Worm (Caenorhabditis elegans) whole organism, L4 larva: Measurements from ENCODE around the gene T01G5.6.
"Not testable (repeated sequence)": the region's sequence is repeated elsewhere in the genome, so short reads cannot be mapped to it uniquely, and the experiment has no call there.

Experiments
- D1046.2 ChIP-seq: fragments of 200-800 bp; sonication (Bioruptor generic); IDR thresholded peaks from 2 replicates; pipeline ENCODE4 v1.3.6; 2022; ENCODE audit warnings: missing genetic modification characterization, missing compliant biosample characterization
- F37D6.2 ChIP-seq: sonication (generic microtip); optimal IDR thresholded peaks from 2 replicates; lab custom pipeline; 2016; ENCODE audit warnings: mild to moderate bottlenecking, missing genetic modification characterization, missing compliant biosample characterization
- F49E8.2 ChIP-seq: sonication (generic microtip); optimal IDR thresholded peaks from 2 replicates; lab custom pipeline; 2016; ENCODE audit warnings: missing compliant biosample characterization, mild to moderate bottlenecking, missing genetic modification characterization, borderline replicate concordance
- Y48G9A.11 ChIP-seq: fragments of 200-800 bp; sonication (Bioruptor generic); IDR thresholded peaks from 2 replicates; pipeline ENCODE4 v1.3.6; 2022; ENCODE audit warnings: missing genetic modification reagents, missing genetic modification characterization, missing compliant biosample characterization
- Y75B8A.6 ChIP-seq: fragments of 200-800 bp; sonication (Bioruptor generic); IDR thresholded peaks from 2 replicates; pipeline ENCODE4 v1.3.6; 2022; ENCODE audit warnings: missing genetic modification reagents, missing genetic modification characterization, missing compliant biosample characterization
- ZK337.2 ChIP-seq: fragments of 200-800 bp; sonication (Bioruptor generic); IDR thresholded peaks from 2 replicates; pipeline ENCODE4 v1.3.6; 2022; ENCODE audit warnings: missing genetic modification reagents, missing genetic modification characterization, missing compliant biosample characterization
- ama-1 ChIP-seq: fragments of 150-350 bp; optimal IDR thresholded peaks from 2 replicates; lab custom pipeline; 2014; ENCODE audit warnings: inconsistent platforms, mixed read lengths
- arid-1 ChIP-seq: fragments of 200-800 bp; sonication (Bioruptor generic); conservative IDR thresholded peaks from 2 replicates; pipeline ENCODE4 v1.3.6; 2022; ENCODE audit warnings: missing genetic modification reagents, missing genetic modification characterization, missing compliant biosample characterization
- ceh-32 ChIP-seq: sonication (generic microtip); optimal IDR thresholded peaks from 2 replicates; lab custom pipeline; 2016; ENCODE audit warnings: mild to moderate bottlenecking, missing genetic modification characterization, missing compliant biosample characterization; ENCODE audit not compliant: poor library complexity
- ceh-82 ChIP-seq: sonication (generic microtip); optimal IDR thresholded peaks from 2 replicates; lab custom pipeline; 2017; ENCODE audit warnings: missing biosample characterization, missing genetic modification characterization
- ces-1 ChIP-seq: fragments of 150-350 bp; sonication (generic microtip); optimal IDR thresholded peaks from 4 replicates; lab custom pipeline; 2014; ENCODE audit warnings: missing biosample characterization, missing genetic modification reagents, missing genetic modification characterization
- daf-19 ChIP-seq: fragments of 200-800 bp; sonication (Bioruptor generic); conservative IDR thresholded peaks from 2 replicates; pipeline ENCODE4 v1.3.6; 2022; ENCODE audit warnings: missing genetic modification characterization, missing compliant biosample characterization
- dmd-6 ChIP-seq: fragments of 200-800 bp; sonication (Bioruptor generic); IDR thresholded peaks from 2 replicates; pipeline ENCODE4 v1.3.6; 2022; ENCODE audit warnings: missing genetic modification reagents, missing genetic modification characterization, missing compliant biosample characterization
- dpl-1 ChIP-seq: fragments of 150-350 bp; optimal IDR thresholded peaks from 2 replicates; lab custom pipeline; 2014; ENCODE audit warnings: missing biosample characterization, missing genetic modification reagents, missing genetic modification characterization
- dve-1 ChIP-seq: sonication (generic microtip); optimal IDR thresholded peaks from 2 replicates; lab custom pipeline; 2017; ENCODE audit warnings: antibody characterized with exemption, mild to moderate bottlenecking, missing genetic modification characterization, missing compliant biosample characterization; ENCODE audit not compliant: insufficient read depth
- fkh-10 ChIP-seq: fragments of 150-350 bp; optimal IDR thresholded peaks from 2 replicates; lab custom pipeline; 2014; ENCODE audit warnings: missing biosample characterization, missing genetic modification reagents, missing genetic modification characterization
- hif-1 ChIP-seq, 2 experiments: sonication (generic microtip); optimal IDR thresholded peaks; 2 replicates each; lab custom pipeline; 2016 to 2017; ENCODE audit warnings: missing compliant biosample characterization in 2 of 2, missing genetic modification characterization in 2 of 2, missing genetic modification reagents in 2 of 2, missing genotype in 2 of 2, mild to moderate bottlenecking in 1 of 2
- hlh-11 ChIP-seq: fragments of 200-800 bp; sonication (Bioruptor generic); optimal IDR thresholded peaks from 2 replicates; lab custom pipeline; 2018; ENCODE audit warnings: mild to moderate bottlenecking, missing genetic modification characterization, missing compliant biosample characterization
- hlh-30 ChIP-seq: sonication (generic microtip); optimal IDR thresholded peaks from 2 replicates; lab custom pipeline; 2017; ENCODE audit warnings: antibody characterized with exemption, mild to moderate bottlenecking, missing genetic modification characterization, missing compliant biosample characterization; ENCODE audit not compliant: insufficient read depth
- jun-1 ChIP-seq: fragments of 150-350 bp; optimal IDR thresholded peaks from 2 replicates; lab custom pipeline; 2014; ENCODE audit warnings: missing biosample characterization, missing genetic modification reagents, missing genetic modification characterization
- lin-13 ChIP-seq: fragments of 150-350 bp; optimal IDR thresholded peaks from 2 replicates; lab custom pipeline; 2014; ENCODE audit warnings: missing biosample characterization, missing genetic modification reagents, missing genetic modification characterization
- lin-39 ChIP-seq: fragments of 150-350 bp; optimal IDR thresholded peaks from 2 replicates; lab custom pipeline; 2014; ENCODE audit warnings: missing biosample characterization, missing genetic modification reagents, missing genetic modification characterization
- madf-9 ChIP-seq: fragments of 200-800 bp; sonication (Bioruptor generic); conservative IDR thresholded peaks from 2 replicates; pipeline ENCODE4 v1.3.6; 2022; ENCODE audit warnings: missing genetic modification reagents, missing genetic modification characterization, missing compliant biosample characterization
- mdt-29 ChIP-seq: fragments of 200-800 bp; sonication (Bioruptor generic); IDR thresholded peaks from 2 replicates; pipeline ENCODE4 v1.3.6; 2022; ENCODE audit warnings: missing genetic modification reagents, missing genetic modification characterization, missing compliant biosample characterization
- mxl-2 ChIP-seq: fragments of 200-800 bp; sonication (Bioruptor generic); conservative IDR thresholded peaks from 2 replicates; pipeline ENCODE4 v1.3.6; 2022; ENCODE audit warnings: missing genetic modification reagents, missing genetic modification characterization, missing compliant biosample characterization
- nhr-102 ChIP-seq: sonication (generic microtip); optimal IDR thresholded peaks from 2 replicates; lab custom pipeline; 2016; ENCODE audit warnings: mild to moderate bottlenecking, missing genetic modification characterization, moderate library complexity, missing compliant biosample characterization
- nhr-11 ChIP-seq: fragments of 150-350 bp; optimal IDR thresholded peaks from 2 replicates; lab custom pipeline; 2014; ENCODE audit warnings: missing biosample characterization, missing genetic modification characterization
- nhr-48 ChIP-seq: sonication (generic microtip); optimal IDR thresholded peaks from 2 replicates; lab custom pipeline; 2016; ENCODE audit warnings: mild to moderate bottlenecking, missing genetic modification characterization, missing compliant biosample characterization
- php-3 ChIP-seq: fragments of 200-800 bp; sonication (Bioruptor generic); IDR thresholded peaks from 2 replicates; pipeline ENCODE4 v1.3.6; 2022; ENCODE audit warnings: missing genetic modification reagents, missing genetic modification characterization, missing compliant biosample characterization
- pqm-1 ChIP-seq: sonication (generic microtip); optimal IDR thresholded peaks from 2 replicates; lab custom pipeline; 2017; ENCODE audit warnings: missing biosample characterization, missing genetic modification characterization
- set-16 ChIP-seq: fragments of 200-800 bp; sonication (Bioruptor generic); IDR thresholded peaks from 2 replicates; pipeline ENCODE4 v1.3.6; 2022; ENCODE audit warnings: missing genetic modification reagents, missing genetic modification characterization, missing compliant biosample characterization
- snpc-1.2 ChIP-seq: fragments of 200-800 bp; sonication (Bioruptor generic); IDR thresholded peaks from 2 replicates; pipeline ENCODE4 v1.3.6; 2022; ENCODE audit warnings: missing genetic modification reagents, missing genetic modification characterization, missing compliant biosample characterization
- snpc-4 ChIP-seq: fragments of 150-350 bp; optimal IDR thresholded peaks from 2 replicates; lab custom pipeline; 2014; ENCODE audit warnings: missing biosample characterization, missing genetic modification characterization
- tra-1 ChIP-seq: fragments of 200-800 bp; sonication (Bioruptor generic); IDR thresholded peaks from 2 replicates; pipeline ENCODE4 v1.3.6; 2022; ENCODE audit warnings: missing genetic modification reagents, missing genetic modification characterization, missing compliant biosample characterization
- unc-39 ChIP-seq: sonication (generic microtip); optimal IDR thresholded peaks from 2 replicates; lab custom pipeline; 2017; ENCODE audit warnings: missing biosample characterization, missing genetic modification characterization
- unc-62 ChIP-seq, 3 experiments: fragments of 150-350 bp in 1 of 3; sonication (generic microtip); optimal IDR thresholded peaks in 2 of 3; peaks in 1 of 3; 1 replicate in 1 of 3; 2 replicates in 2 of 3; lab custom pipeline; 2014 to 2017; ENCODE audit warnings: missing biosample characterization in 3 of 3, missing genetic modification characterization in 3 of 3, missing genetic modification reagents in 3 of 3, missing genotype in 1 of 3
- zfp-3 ChIP-seq: fragments of 200-800 bp; sonication (Bioruptor generic); conservative IDR thresholded peaks from 2 replicates; pipeline ENCODE4 v1.3.6; 2022; ENCODE audit warnings: missing genetic modification reagents, missing genetic modification characterization, missing compliant biosample characterization
- zip-11 ChIP-seq: fragments of 200-800 bp; sonication (Bioruptor generic); IDR thresholded peaks from 2 replicates; pipeline ENCODE4 v1.3.6; 2022; ENCODE audit warnings: missing genetic modification characterization, missing compliant biosample characterization

Gene T01G5.6

ce11 chrV:15127955-15128354, 14.1 kb upstream of the T01G5.6 start, which contains the start of gene srr-7:
srr-7 (plus strand) TSS chrV:15128255.
- TF ChIP-seq zfp-3 (GFP tag; lab: Robert Waterston, UW) (no peak), lin-13 (GFP tag; lab: Kevin White, UChicago) (no peak), madf-9 (GFP tag; lab: Robert Waterston, UW) (no peak), Y48G9A.11 (no peak), snpc-4 (tag; lab: Kevin White, UChicago) (no peak), ZK337.2 (GFP tag; lab: Robert Waterston, UW) (no peak), hlh-30 (tag; lab: Kevin White, UChicago) (no peak), F49E8.2 (tag; lab: Kevin White, UChicago) (no peak), hlh-11 (tag; lab: Kevin White, UChicago) (no peak), dve-1 (no peak), unc-39 (no peak), pqm-1 (tag; lab: Kevin White, UChicago) (no peak), lin-39 (tag; lab: Kevin White, UChicago) (no peak)

- TF ChIP-seq Y48G9A.11, result no peak
- TF ChIP-seq ceh-32 (tag; lab: Kevin White, UChicago), result no peak
- TF ChIP-seq pqm-1 (tag; lab: Kevin White, UChicago), result no peak
- no peak for TF ChIP-seq unc-62 (GFP tag; optimal IDR thresholded peaks at IDR 0.05 in 1 of 2; lab: Kevin White, UChicago)
- TF ChIP-seq unc-62 (tag; optimal IDR thresholded peaks at IDR 0.05; lab: Kevin White, UChicago), result no peak
- no peak for TF ChIP-seq hif-1 (tag; optimal IDR thresholded peaks at IDR 0.05; lab: Kevin White, UChicago)
- TF ChIP-seq ces-1 (GFP tag; lab: Kevin White, UChicago), result no peak
- TF ChIP-seq mxl-2 (GFP tag; lab: Robert Waterston, UW), result no peak
- TF ChIP-seq Y75B8A.6, result no peak
- no peak for TF ChIP-seq ceh-82 (tag; lab: Kevin White, UChicago)
- no peak for TF ChIP-seq php-3 (GFP tag; lab: Robert Waterston, UW)
- TF ChIP-seq nhr-102 (tag; lab: Kevin White, UChicago), result no peak
- no peak for TF ChIP-seq snpc-1.2
- no peak for TF ChIP-seq set-16 (GFP tag; lab: Robert Waterston, UW)
These were observed 13.5 kb upstream of the T01G5.6 start, which contains the start of gene srj-27 for ce11 chrV:15127413-15127812. srj-27 (minus strand) TSS chrV:15127513.

ce11 chrV:15125162-15125561, 11.3 kb upstream of the T01G5.6 start, which contains the start of gene ugt-30:
ugt-30 (minus strand) TSS chrV:15125262.
- TF ChIP-seq dmd-6 (GFP tag; lab: Robert Waterston, UW), result peak; percentile 40; the same call in 1 of the 2 replicates
- TF ChIP-seq, all 104 proteins: peak for 1; not testable (repeated sequence) for 103

ce11 chrV:15119517-15119916, 5.6 kb upstream of the T01G5.6 start, which contains the start of gene flor-1:
flor-1 (minus strand) TSS chrV:15119617.
- TF ChIP-seq dve-1, result peak; percentile 20
- TF ChIP-seq zip-11 (GFP tag; lab: Robert Waterston, UW), result no peak

- not testable (repeated sequence) for TF ChIP-seq dpl-1; lin-39 (tag; lab: Kevin White, UChicago); fkh-10 (GFP tag; lab: Kevin White, UChicago)
These were observed 2.1 kb upstream of the T01G5.6 start, which contains the start of gene T01G5.8 for ce11 chrV:15115968-15116367. T01G5.8 (plus strand) TSS chrV:15116268.

- TF ChIP-seq nhr-11 (tag; lab: Kevin White, UChicago), result no peak
- TF ChIP-seq nhr-48 (tag; lab: Kevin White, UChicago), result no peak
- no peak for TF ChIP-seq hlh-11 (tag; lab: Kevin White, UChicago)
- TF ChIP-seq pqm-1 (tag; lab: Kevin White, UChicago), result no peak
- no peak for TF ChIP-seq arid-1
- no peak for TF ChIP-seq ces-1 (GFP tag; lab: Kevin White, UChicago)
- TF ChIP-seq Y48G9A.11, result no peak
- TF ChIP-seq zip-11 (GFP tag; lab: Robert Waterston, UW), result no peak
- no peak for TF ChIP-seq Y75B8A.6
- no peak for TF ChIP-seq jun-1 (tag; lab: Kevin White, UChicago)
- TF ChIP-seq tra-1 (GFP tag; lab: Robert Waterston, UW), result no peak
- no peak for TF ChIP-seq lin-13 (GFP tag; lab: Kevin White, UChicago)
- no peak for TF ChIP-seq D1046.2 (GFP tag; lab: Robert Waterston, UW)
- TF ChIP-seq F37D6.2 (tag; lab: Kevin White, UChicago), result no peak
- TF ChIP-seq daf-19 (GFP tag; lab: Robert Waterston, UW), result no peak
- no peak for TF ChIP-seq ama-1 (lab: Kevin White, UChicago)
- TF ChIP-seq mdt-29 (GFP tag; lab: Robert Waterston, UW), result no peak
These were observed 2.2 kb downstream of the T01G5.6 start, which contains the start of gene T01G5.7 for ce11 chrV:15111660-15112059. T01G5.7 (plus strand) TSS chrV:15111960.
